Fruit fly (Drosophila melanogaster) whole organism, embryonic: ENCODE measurements around the gene Tsr1.

ENCODE experiments used
- Abd-B ChIP-seq: fragments of 200-800 bp; sonication (Bioruptor generic); optimal IDR thresholded peaks from 2 replicates; lab custom pipeline; 2018; ENCODE audit warnings: missing biosample characterization, mild to moderate bottlenecking, missing genetic modification characterization, moderate library complexity
- Antp ChIP-seq: fragments of 200-800 bp; sonication (Bioruptor generic); optimal IDR thresholded peaks from 3 replicates; lab custom pipeline; 2016; ENCODE audit warnings: missing biosample characterization, missing genetic modification characterization
- Bdp1 ChIP-seq: fragments of 200-800 bp; sonication (Bioruptor generic); optimal IDR thresholded peaks from 3 replicates; lab custom pipeline; 2016; ENCODE audit warnings: missing biosample characterization, missing genetic modification characterization
- Blimp-1 ChIP-seq: fragments of 200-800 bp; sonication (Bioruptor generic); optimal IDR thresholded peaks from 3 replicates; lab custom pipeline; 2018; ENCODE audit warnings: missing biosample characterization, missing genetic modification characterization, mild to moderate bottlenecking, moderate library complexity, missing genetic modification reagents
- Bteb2 ChIP-seq: fragments of 200-800 bp; sonication (Bioruptor generic); optimal IDR thresholded peaks from 2 replicates; lab custom pipeline; 2016; ENCODE audit warnings: missing biosample characterization, missing genetic modification characterization
- CG10431 ChIP-seq: fragments of 200-800 bp; sonication (Bioruptor generic); optimal IDR thresholded peaks from 3 replicates; lab custom pipeline; 2018; ENCODE audit warnings: missing biosample characterization, mild to moderate bottlenecking, missing genetic modification characterization
- CG11398 ChIP-seq: fragments of 200-800 bp; sonication (Bioruptor generic); optimal IDR thresholded peaks from 2 replicates; lab custom pipeline; 2016; ENCODE audit warnings: missing biosample characterization, missing genetic modification characterization
- CG12155 ChIP-seq: fragments of 200-800 bp; sonication (Bioruptor generic); optimal IDR thresholded peaks from 3 replicates; lab custom pipeline; 2016; ENCODE audit warnings: missing biosample characterization, missing genetic modification characterization
- CG1603 ChIP-seq: fragments of 200-800 bp; sonication (Bioruptor generic); optimal IDR thresholded peaks from 2 replicates; lab custom pipeline; 2019; ENCODE audit warnings: missing biosample characterization, mild to moderate bottlenecking, missing genetic modification characterization, moderate library complexity
- CG16779 ChIP-seq: fragments of 200-800 bp; sonication (Bioruptor generic); IDR thresholded peaks from 2 replicates; pipeline ENCODE4 v1.3.6; 2022; ENCODE audit warnings: missing biosample characterization, missing genetic modification characterization
- CG17912 ChIP-seq: fragments of 200-800 bp; sonication (Bioruptor generic); optimal IDR thresholded peaks from 2 replicates; lab custom pipeline; 2018; ENCODE audit warnings: missing biosample characterization, mild to moderate bottlenecking, missing genetic modification characterization
- CG18011 ChIP-seq: fragments of 200-800 bp; sonication (Bioruptor generic); optimal IDR thresholded peaks from 2 replicates; lab custom pipeline; 2017; ENCODE audit warnings: missing biosample characterization, missing genetic modification characterization, mild to moderate bottlenecking, moderate library complexity, missing genotype
- CG31365 ChIP-seq: fragments of 200-800 bp; sonication (Bioruptor generic); optimal IDR thresholded peaks from 2 replicates; lab custom pipeline; 2018; ENCODE audit warnings: missing biosample characterization, mild to moderate bottlenecking, missing genetic modification characterization
- CG31388 ChIP-seq: fragments of 200-800 bp; sonication (Bioruptor generic); optimal IDR thresholded peaks from 2 replicates; lab custom pipeline; 2016; ENCODE audit warnings: missing biosample characterization, missing genetic modification characterization
- CG3847 ChIP-seq: fragments of 200-800 bp; sonication (Bioruptor generic); IDR thresholded peaks from 2 replicates; pipeline ENCODE4 v1.3.6; 2022; ENCODE audit warnings: missing biosample characterization, missing genetic modification characterization
- CG4424 ChIP-seq: fragments of 200-800 bp; sonication (Bioruptor generic); optimal IDR thresholded peaks from 3 replicates; lab custom pipeline; 2016; ENCODE audit warnings: missing biosample characterization, missing genetic modification characterization
- CG4617 ChIP-seq: fragments of 200-800 bp; sonication (Bioruptor generic); optimal IDR thresholded peaks from 3 replicates; lab custom pipeline; 2016; ENCODE audit warnings: missing biosample characterization, missing genetic modification characterization, borderline replicate concordance
- CG4707 ChIP-seq: fragments of 200-800 bp; sonication (Bioruptor generic); optimal IDR thresholded peaks from 2 replicates; lab custom pipeline; 2018; ENCODE audit warnings: missing biosample characterization, mild to moderate bottlenecking, missing genetic modification characterization, moderate library complexity
- CG6854 ChIP-seq: fragments of 200-800 bp; sonication (Bioruptor generic); optimal IDR thresholded peaks from 3 replicates; lab custom pipeline; 2017; ENCODE audit warnings: missing biosample characterization, mild to moderate bottlenecking, missing genetic modification characterization
- CG7556 ChIP-seq: fragments of 200-800 bp; sonication (Bioruptor generic); optimal IDR thresholded peaks from 2 replicates; lab custom pipeline; 2017; ENCODE audit warnings: missing biosample characterization, mild to moderate bottlenecking, missing genetic modification characterization
- CG7745 ChIP-seq: fragments of 200-800 bp; sonication (Bioruptor generic); optimal IDR thresholded peaks from 2 replicates; lab custom pipeline; 2018; ENCODE audit warnings: missing biosample characterization, mild to moderate bottlenecking, missing genetic modification characterization, moderate library complexity
- CG7928 ChIP-seq: fragments of 200-800 bp; sonication (Bioruptor generic); optimal IDR thresholded peaks from 2 replicates; lab custom pipeline; 2017; ENCODE audit warnings: missing biosample characterization, mild to moderate bottlenecking, missing genetic modification characterization
- CG7987 ChIP-seq: fragments of 200-800 bp; sonication (Bioruptor generic); optimal IDR thresholded peaks from 2 replicates; lab custom pipeline; 2018; ENCODE audit warnings: missing biosample characterization, mild to moderate bottlenecking, missing genetic modification characterization, moderate library complexity
- CG9817 ChIP-seq: fragments of 200-800 bp; sonication (Bioruptor generic); optimal IDR thresholded peaks from 2 replicates; lab custom pipeline; 2018; ENCODE audit warnings: missing biosample characterization, mild to moderate bottlenecking, missing genetic modification characterization, moderate library complexity
- Hand ChIP-seq: fragments of 200-800 bp; sonication (Bioruptor generic); optimal IDR thresholded peaks from 2 replicates; lab custom pipeline; 2017; ENCODE audit warnings: mild to moderate bottlenecking, missing biosample characterization, missing genetic modification reagents, missing genetic modification characterization
- Hsf ChIP-seq: fragments of 200-800 bp; sonication (Bioruptor generic); optimal IDR thresholded peaks from 3 replicates; lab custom pipeline; 2016; ENCODE audit warnings: missing biosample characterization, missing genetic modification characterization
- MESR4 ChIP-seq: fragments of 200-800 bp; sonication (Bioruptor generic); optimal IDR thresholded peaks from 2 replicates; lab custom pipeline; 2018; ENCODE audit warnings: missing biosample characterization, mild to moderate bottlenecking, missing genetic modification characterization, moderate library complexity
- NC2α ChIP-seq: fragments of 200-800 bp; sonication (Bioruptor generic); optimal IDR thresholded peaks from 2 replicates; lab custom pipeline; 2016; ENCODE audit warnings: missing biosample characterization, missing genetic modification characterization
- Nf-YC ChIP-seq: fragments of 200-800 bp; optimal IDR thresholded peaks from 3 replicates; lab custom pipeline; 2019; ENCODE audit warnings: missing biosample characterization, mild to moderate bottlenecking, missing genetic modification characterization, moderate library complexity
- Poxn ChIP-seq: fragments of 200-800 bp; sonication (Bioruptor generic); IDR thresholded peaks from 2 replicates; pipeline ENCODE4 v1.3.6; 2022; ENCODE audit warnings: missing biosample characterization, missing genetic modification characterization
- Side ChIP-seq: fragments of 200-800 bp; sonication (Bioruptor generic); optimal IDR thresholded peaks from 2 replicates; lab custom pipeline; 2016; ENCODE audit warnings: missing biosample characterization, missing genetic modification characterization
- ap ChIP-seq: fragments of 200-800 bp; sonication (Bioruptor generic); IDR thresholded peaks from 2 replicates; pipeline ENCODE4 v1.3.6; 2022; ENCODE audit warnings: missing biosample characterization, missing genetic modification characterization
- ash1 ChIP-seq: fragments of 200-800 bp; sonication (Bioruptor generic); optimal IDR thresholded peaks from 2 replicates; lab custom pipeline; 2018; ENCODE audit warnings: missing biosample characterization, mild to moderate bottlenecking, missing genetic modification characterization
- chinmo ChIP-seq: fragments of 200-800 bp; sonication (Bioruptor generic); IDR thresholded peaks from 4 replicates; pipeline ENCODE4 v1.3.6; 2022; ENCODE audit warnings: missing biosample characterization, missing genetic modification characterization; ENCODE audit not compliant: partially characterized antibody
- chm ChIP-seq: fragments of 200-800 bp; sonication (Bioruptor generic); IDR thresholded peaks from 2 replicates; pipeline ENCODE4 v1.3.6; 2022; ENCODE audit warnings: missing biosample characterization, missing genetic modification characterization
- dati ChIP-seq: fragments of 200-800 bp; sonication (Bioruptor generic); IDR thresholded peaks from 2 replicates; pipeline ENCODE4 v1.3.6; 2022; ENCODE audit warnings: missing biosample characterization, missing genetic modification characterization
- ems ChIP-seq: fragments of 200-800 bp; sonication (Bioruptor generic); optimal IDR thresholded peaks from 3 replicates; lab custom pipeline; 2016; ENCODE audit warnings: missing biosample characterization, missing genetic modification characterization
- gfzf ChIP-seq: fragments of 200-800 bp; sonication (Bioruptor generic); optimal IDR thresholded peaks from 2 replicates; lab custom pipeline; 2016; ENCODE audit warnings: missing biosample characterization, mild to moderate bottlenecking, missing genetic modification characterization, moderate library complexity
- knrl ChIP-seq: fragments of 200-800 bp; sonication (Bioruptor generic); IDR thresholded peaks from 3 replicates; pipeline ENCODE4 v1.3.6; 2022; ENCODE audit warnings: missing biosample characterization, missing genetic modification characterization; ENCODE audit not compliant: partially characterized antibody
- lmd ChIP-seq: fragments of 200-800 bp; sonication (Bioruptor generic); IDR thresholded peaks from 2 replicates; pipeline ENCODE4 v1.3.6; 2022; ENCODE audit warnings: missing biosample characterization, missing genetic modification characterization
- peb ChIP-seq: fragments of 200-800 bp; sonication (Bioruptor generic); IDR thresholded peaks from 2 replicates; pipeline ENCODE4 v1.3.6; 2022; ENCODE audit warnings: missing biosample characterization, missing genetic modification characterization
- schlank ChIP-seq: fragments of 200-800 bp; sonication (Bioruptor generic); optimal IDR thresholded peaks from 2 replicates; lab custom pipeline; 2018; ENCODE audit warnings: missing biosample characterization, mild to moderate bottlenecking, missing genetic modification characterization
- shn ChIP-seq: fragments of 200-800 bp; sonication (Bioruptor generic); optimal IDR thresholded peaks from 3 replicates; lab custom pipeline; 2016; ENCODE audit warnings: missing biosample characterization, missing genetic modification characterization
- so ChIP-seq: fragments of 200-800 bp; sonication (Bioruptor generic); IDR thresholded peaks from 3 replicates; pipeline ENCODE4 v1.3.6; 2022; ENCODE audit warnings: missing biosample characterization, missing genetic modification characterization
- sqz ChIP-seq: fragments of 200-800 bp; sonication (Bioruptor generic); optimal IDR thresholded peaks from 3 replicates; lab custom pipeline; 2018; ENCODE audit warnings: missing biosample characterization, mild to moderate bottlenecking, missing genetic modification characterization
- sug ChIP-seq: fragments of 200-800 bp; optimal IDR thresholded peaks from 2 replicates; lab custom pipeline; 2019; ENCODE audit warnings: missing biosample characterization, mild to moderate bottlenecking, missing genetic modification characterization, moderate library complexity
- tx ChIP-seq: fragments of 200-800 bp; sonication (Bioruptor generic); optimal IDR thresholded peaks from 2 replicates; lab custom pipeline; 2016; ENCODE audit warnings: missing biosample characterization, missing genetic modification characterization
- zfh1 ChIP-seq: fragments of 200-800 bp; sonication (Bioruptor generic); IDR thresholded peaks from 3 replicates; pipeline ENCODE4 v1.3.6; 2022; ENCODE audit warnings: missing biosample characterization, missing genetic modification characterization
- zfh2 ChIP-seq: fragments of 200-800 bp; sonication (Bioruptor generic); optimal IDR thresholded peaks from 2 replicates; lab custom pipeline; 2016; ENCODE audit warnings: missing biosample characterization, missing genetic modification characterization

The Tsr1 gene

dm6 chr3L:21285639-21286338 is 49.2 kb upstream of the Tsr1 start, which contains the start of the genes CG12974 and pzg (continued):
- TF ChIP-seq CG4424 (GFP tag; lab: Kevin White, UChicago) (peak; percentile 83), NC2α (GFP tag; lab: Kevin White, UChicago) (peak; percentile 60), Hand (GFP tag; lab: Kevin White, UChicago) (no peak), CG11398 (GFP tag; lab: Kevin White, UChicago) (peak; percentile 40), peb (GFP tag; lab: Robert Waterston, UW) (peak; percentile 78), Blimp-1 (peak; percentile 85), zfh2 (peak; percentile 81), CG7556 (GFP tag; lab: Kevin White, UChicago) (peak; percentile 61), Bteb2 (GFP tag; lab: Kevin White, UChicago) (peak; percentile 62), Antp (GFP tag; lab: Kevin White, UChicago) (peak; percentile 55), sqz (GFP tag; lab: Kevin White, UChicago) (peak; percentile 72), CG3847 (GFP tag; lab: Robert Waterston, UW) (peak; percentile 95), schlank (tag; lab: Kevin White, UChicago) (peak; percentile 7), Poxn (GFP tag; lab: Robert Waterston, UW) (0 out of 2 replicates have a peak, but pooled peaks have one; percentile 37), tx (GFP tag; lab: Kevin White, UChicago) (peak; percentile 69), sug (tag; lab: Kevin White, UChicago) (peak; percentile 85), CG4707 (GFP tag; lab: Kevin White, UChicago) (peak; percentile 10), lmd (GFP tag; lab: Robert Waterston, UW) (peak; percentile 93), CG6854 (GFP tag; lab: Kevin White, UChicago) (peak; percentile 1), CG7745 (tag; lab: Kevin White, UChicago) (no peak), shn (GFP tag; lab: Kevin White, UChicago) (peak; percentile 86), CG17912 (GFP tag; lab: Kevin White, UChicago) (peak; percentile 75), knrl (GFP tag; lab: Robert Waterston, UW) (peak; percentile 95), chinmo (GFP tag; lab: Robert Waterston, UW) (0 out of 4 replicates have a peak, but pooled peaks have one; percentile 45), chm (peak; percentile 84), CG12155 (GFP tag; lab: Kevin White, UChicago) (peak; percentile 68), MESR4 (peak; percentile 82), CG7928 (GFP tag; lab: Kevin White, UChicago) (peak; percentile 69), CG31388 (GFP tag; lab: Kevin White, UChicago) (peak; percentile 5), Abd-B (peak; percentile 88), dati (peak; percentile 40; the same call in 1 of the 2 replicates), ap (GFP tag; lab: Robert Waterston, UW) (peak; percentile 42; the same call in 1 of the 2 replicates), Hsf (GFP tag; lab: Kevin White, UChicago) (peak; percentile 92), ems (GFP tag; lab: Kevin White, UChicago) (peak; percentile 63), CG18011 (GFP tag; lab: Kevin White, UChicago) (peak; percentile 50), Bdp1 (GFP tag; lab: Kevin White, UChicago) (peak; percentile 72), Nf-YC (tag; lab: Kevin White, UChicago) (peak; percentile 74), CG31365 (no peak), CG7987 (peak; percentile 75), Side (GFP tag; lab: Kevin White, UChicago) (peak; percentile 48), CG16779 (GFP tag; lab: Robert Waterston, UW) (no peak), CG9817 (tag; lab: Kevin White, UChicago) (peak; percentile 87), CG4617 (GFP tag; lab: Kevin White, UChicago) (peak; percentile 62), ash1 (GFP tag; lab: Kevin White, UChicago) (no peak), zfh1 (GFP tag; lab: Robert Waterston, UW) (peak; percentile 78), gfzf (GFP tag; lab: Kevin White, UChicago) (peak; percentile 70), CG1603 (tag; lab: Kevin White, UChicago) (peak; percentile 97), CG10431 (peak; percentile 63), so (GFP tag; lab: Robert Waterston, UW) (peak; percentile 69; the same call in 1 of the 3 replicates)
